Worm (Caenorhabditis elegans) whole organism, L3 larva: Measurements from ENCODE around the gene T24D3.2.

Source experiments
- aly-2 ChIP-seq: fragments of 150-350 bp; optimal IDR thresholded peaks from 2 replicates; lab custom pipeline; 2014; ENCODE audit warnings: missing biosample characterization, missing genetic modification characterization
- ceh-9 ChIP-seq: sonication (generic microtip); optimal IDR thresholded peaks from 2 replicates; lab custom pipeline; 2018; ENCODE audit warnings: missing biosample characterization, missing genetic modification characterization
- daf-12 ChIP-seq: fragments of 150-350 bp; optimal IDR thresholded peaks from 2 replicates; lab custom pipeline; 2014; ENCODE audit warnings: missing biosample characterization, missing genetic modification reagents, missing genetic modification characterization
- elt-1 ChIP-seq: fragments of 150-350 bp; optimal IDR thresholded peaks from 2 replicates; lab custom pipeline; 2014; ENCODE audit warnings: missing biosample characterization, missing genetic modification characterization
- fkh-2 ChIP-seq: fragments of 150-350 bp; optimal IDR thresholded peaks from 2 replicates; lab custom pipeline; 2014; ENCODE audit warnings: missing biosample characterization, missing genetic modification reagents, missing genetic modification characterization
- nfya-1 ChIP-seq: sonication (generic microtip); optimal IDR thresholded peaks from 2 replicates; lab custom pipeline; 2017; ENCODE audit warnings: missing genetic modification characterization, mild to moderate bottlenecking, missing compliant biosample characterization, antibody characterized with exemption, moderate library complexity; ENCODE audit not compliant: insufficient read depth
- nhr-11 ChIP-seq: fragments of 150-350 bp; optimal IDR thresholded peaks from 2 replicates; lab custom pipeline; 2014; ENCODE audit warnings: missing biosample characterization, missing genetic modification characterization
- nhr-237 ChIP-seq: fragments of 150-350 bp; optimal IDR thresholded peaks from 2 replicates; lab custom pipeline; 2014; ENCODE audit warnings: missing biosample characterization, missing genetic modification characterization
- nhr-28 ChIP-seq: fragments of 150-350 bp; optimal IDR thresholded peaks from 2 replicates; lab custom pipeline; 2014; ENCODE audit warnings: missing biosample characterization, missing genetic modification characterization
- nhr-43 ChIP-seq: sonication (generic microtip); optimal IDR thresholded peaks from 2 replicates; lab custom pipeline; 2016; ENCODE audit warnings: mild to moderate bottlenecking, missing genetic modification characterization, missing compliant biosample characterization; ENCODE audit not compliant: poor library complexity, severe bottlenecking
- nhr-76 ChIP-seq: fragments of 150-350 bp; sonication (generic microtip); optimal IDR thresholded peaks from 5 replicates; lab custom pipeline; 2014; ENCODE audit warnings: missing biosample characterization, missing genetic modification characterization
- nhr-77 ChIP-seq: fragments of 150-350 bp; optimal IDR thresholded peaks from 2 replicates; lab custom pipeline; 2014; ENCODE audit warnings: missing biosample characterization, missing genetic modification characterization
- pha-4 ChIP-seq: fragments of 150-350 bp; optimal IDR thresholded peaks from 2 replicates; lab custom pipeline; 2014; ENCODE audit warnings: missing biosample characterization, missing genetic modification reagents, missing genetic modification characterization
- skn-1 ChIP-seq: fragments of 150-350 bp; optimal IDR thresholded peaks from 2 replicates; lab custom pipeline; 2014; ENCODE audit warnings: missing biosample characterization, missing genetic modification characterization
- snpc-4 ChIP-seq: fragments of 150-350 bp; optimal IDR thresholded peaks from 2 replicates; lab custom pipeline; 2014; ENCODE audit warnings: missing biosample characterization, missing genetic modification characterization
- unc-39 ChIP-seq: sonication (generic microtip); optimal IDR thresholded peaks from 4 replicates; lab custom pipeline; 2017; ENCODE audit warnings: missing biosample characterization, missing genetic modification characterization
- ztf-4 ChIP-seq: fragments of 150-350 bp; optimal IDR thresholded peaks from 2 replicates; lab custom pipeline; 2014; ENCODE audit warnings: missing biosample characterization, missing genetic modification characterization

The T24D3.2 gene

ce11 chrX:12469846-12470245 lies 44.3 kb downstream of the T24D3.2 start:
- TF ChIP-seq ceh-9 (tag; lab: Kevin White, UChicago) (no peak), ztf-4 (tag; lab: Kevin White, UChicago) (no peak)

- no peak for TF ChIP-seq skn-1
- no peak for TF ChIP-seq elt-1
- TF ChIP-seq unc-39, result no peak
- TF ChIP-seq nhr-76 (tag; lab: Kevin White, UChicago), result no peak
- TF ChIP-seq nhr-11 (tag; lab: Kevin White, UChicago), result no peak
- no peak for TF ChIP-seq ceh-9 (tag; lab: Kevin White, UChicago)
- TF ChIP-seq snpc-4 (tag; lab: Kevin White, UChicago), result no peak
- no peak for TF ChIP-seq pha-4 (tag; lab: Kevin White, UChicago)
- TF ChIP-seq ztf-4 (tag; lab: Kevin White, UChicago), result no peak
- no peak for TF ChIP-seq aly-2 (tag; lab: Kevin White, UChicago)
- TF ChIP-seq nhr-77 (tag; lab: Kevin White, UChicago), result no peak
- no peak for TF ChIP-seq daf-12 (tag; lab: Kevin White, UChicago)
- no peak for TF ChIP-seq nhr-43 (tag; lab: Kevin White, UChicago)
- TF ChIP-seq fkh-2, result no peak
- no peak for TF ChIP-seq nhr-28 (tag; lab: Kevin White, UChicago)
- no peak for TF ChIP-seq nhr-237
- TF ChIP-seq nfya-1, result no peak
Measured at ce11 chrX:12472232-12472631, 46.7 kb downstream of the T24D3.2 start.
